Fruit fly (Drosophila melanogaster) whole organism, embryonic: ENCODE data around the gene CG14961.

Experiments used
- Antp ChIP-seq: fragments of 200-800 bp; sonication (Bioruptor generic); optimal IDR thresholded peaks from 3 replicates; lab custom pipeline; 2016; ENCODE audit warnings: missing biosample characterization, missing genetic modification characterization
- Blimp-1 ChIP-seq: fragments of 200-800 bp; sonication (Bioruptor generic); optimal IDR thresholded peaks from 3 replicates; lab custom pipeline; 2018; ENCODE audit warnings: missing biosample characterization, missing genetic modification characterization, mild to moderate bottlenecking, moderate library complexity, missing genetic modification reagents
- CG11093 ChIP-seq: fragments of 200-800 bp; sonication (Bioruptor generic); IDR thresholded peaks from 3 replicates; pipeline ENCODE4 v1.3.6; 2022; ENCODE audit warnings: missing biosample characterization, missing genetic modification characterization
- CG12104 ChIP-seq: fragments of 200-800 bp; sonication (Bioruptor generic); optimal IDR thresholded peaks from 3 replicates; lab custom pipeline; 2016; ENCODE audit warnings: missing biosample characterization, missing genetic modification characterization
- CG12659 ChIP-seq: fragments of 200-800 bp; sonication (Bioruptor generic); optimal IDR thresholded peaks from 3 replicates; lab custom pipeline; 2017; ENCODE audit warnings: mild to moderate bottlenecking, missing biosample characterization, missing genetic modification reagents, missing genetic modification characterization
- CG12942 ChIP-seq: fragments of 200-800 bp; sonication (Bioruptor generic); optimal IDR thresholded peaks from 3 replicates; lab custom pipeline; 2016; ENCODE audit warnings: missing biosample characterization, missing genetic modification characterization
- CG13123 ChIP-seq: fragments of 200-800 bp; sonication (Bioruptor generic); optimal IDR thresholded peaks from 2 replicates; lab custom pipeline; 2016; ENCODE audit warnings: missing biosample characterization, missing genetic modification characterization
- CG15073 ChIP-seq: fragments of 200-800 bp; sonication (Bioruptor generic); optimal IDR thresholded peaks from 2 replicates; lab custom pipeline; 2016; ENCODE audit warnings: missing biosample characterization, missing genetic modification characterization
- CG16863 ChIP-seq: fragments of 200-800 bp; sonication (Bioruptor generic); optimal IDR thresholded peaks from 3 replicates; lab custom pipeline; 2016; ENCODE audit warnings: missing biosample characterization, missing genetic modification characterization
- CG18011 ChIP-seq: fragments of 200-800 bp; sonication (Bioruptor generic); optimal IDR thresholded peaks from 2 replicates; lab custom pipeline; 2017; ENCODE audit warnings: missing biosample characterization, missing genetic modification characterization, mild to moderate bottlenecking, moderate library complexity, missing genotype
- CG18619 ChIP-seq: fragments of 200-800 bp; sonication (Bioruptor generic); optimal IDR thresholded peaks from 3 replicates; lab custom pipeline; 2017; ENCODE audit warnings: missing biosample characterization, mild to moderate bottlenecking, missing genetic modification characterization
- CG30431 ChIP-seq: fragments of 200-800 bp; sonication (Bioruptor generic); optimal IDR thresholded peaks from 2 replicates; lab custom pipeline; 2017; ENCODE audit warnings: missing biosample characterization, missing genetic modification characterization
- CG3995 ChIP-seq: fragments of 200-800 bp; sonication (Bioruptor generic); optimal IDR thresholded peaks from 3 replicates; lab custom pipeline; 2016; ENCODE audit warnings: missing biosample characterization, missing genetic modification characterization
- CG4730 ChIP-seq: fragments of 200-800 bp; sonication (Bioruptor generic); IDR thresholded peaks from 2 replicates; pipeline ENCODE4 v1.3.6; 2022; ENCODE audit warnings: missing biosample characterization, missing genetic modification characterization
- CG4854 ChIP-seq: fragments of 200-800 bp; sonication (Bioruptor generic); optimal IDR thresholded peaks from 2 replicates; lab custom pipeline; 2016; ENCODE audit warnings: missing biosample characterization, missing genetic modification characterization, inconsistent platforms
- CG6654 ChIP-seq: fragments of 200-800 bp; sonication (Bioruptor generic); optimal IDR thresholded peaks from 2 replicates; lab custom pipeline; 2017; ENCODE audit warnings: missing biosample characterization, mild to moderate bottlenecking, missing genetic modification characterization
- CG8281 ChIP-seq: fragments of 200-800 bp; sonication (Bioruptor generic); optimal IDR thresholded peaks from 2 replicates; lab custom pipeline; 2018; ENCODE audit warnings: missing biosample characterization, mild to moderate bottlenecking, missing genetic modification characterization, moderate library complexity
- CG8478 ChIP-seq: fragments of >200 bp; optimal IDR thresholded peaks from 2 replicates; lab custom pipeline; 2018
- CG8924 ChIP-seq: fragments of 200-800 bp; optimal IDR thresholded peaks from 3 replicates; lab custom pipeline; 2019; ENCODE audit warnings: missing biosample characterization, mild to moderate bottlenecking, missing genetic modification characterization, moderate library complexity
- CG9437 ChIP-seq: fragments of 200-800 bp; sonication (Bioruptor generic); optimal IDR thresholded peaks from 2 replicates; lab custom pipeline; 2018; ENCODE audit warnings: missing biosample characterization, mild to moderate bottlenecking, missing genetic modification characterization
- HHEX ChIP-seq: fragments of 200-800 bp; sonication (Bioruptor generic); optimal IDR thresholded peaks from 3 replicates; lab custom pipeline; 2017; ENCODE audit warnings: missing biosample characterization, mild to moderate bottlenecking, missing genetic modification characterization, missing genetic modification reagents
- HLH54F ChIP-seq: fragments of 200-800 bp; sonication (Bioruptor generic); optimal IDR thresholded peaks from 3 replicates; lab custom pipeline; 2016; ENCODE audit warnings: missing biosample characterization, missing genetic modification characterization
- Hr51 ChIP-seq, 2 experiments: fragments of 200-800 bp; sonication (Bioruptor generic); optimal IDR thresholded peaks; 2 replicates in 1 of 2; 3 replicates in 1 of 2; lab custom pipeline; 2016 to 2018; ENCODE audit warnings: missing biosample characterization in 2 of 2, missing genetic modification characterization in 2 of 2, mild to moderate bottlenecking in 1 of 2, moderate library complexity in 1 of 2
- Jarid2 ChIP-seq: fragments of 200-800 bp; sonication (Bioruptor generic); optimal IDR thresholded peaks from 3 replicates; lab custom pipeline; 2017; ENCODE audit warnings: mild to moderate bottlenecking, missing biosample characterization, missing genetic modification reagents, missing genetic modification characterization
- Mrtf ChIP-seq: fragments of 200-800 bp; sonication (Bioruptor generic); IDR thresholded peaks from 3 replicates; pipeline ENCODE4 v1.3.6; 2022; ENCODE audit warnings: missing biosample characterization, missing genetic modification characterization
- NC2α ChIP-seq: fragments of 200-800 bp; sonication (Bioruptor generic); optimal IDR thresholded peaks from 2 replicates; lab custom pipeline; 2016; ENCODE audit warnings: missing biosample characterization, missing genetic modification characterization
- Nf-YA ChIP-seq: fragments of 200-800 bp; sonication (Bioruptor generic); IDR thresholded peaks from 2 replicates; pipeline ENCODE4 v1.3.6; 2022; ENCODE audit warnings: missing biosample characterization, missing genetic modification characterization
- Ravus ChIP-seq: fragments of 200-800 bp; sonication (Bioruptor generic); IDR thresholded peaks from 2 replicates; pipeline ENCODE4 v1.3.6; 2022; ENCODE audit warnings: missing biosample characterization, missing genetic modification characterization
- Sry-β ChIP-seq: fragments of 200-800 bp; sonication (Bioruptor generic); optimal IDR thresholded peaks from 2 replicates; lab custom pipeline; 2018; ENCODE audit warnings: missing biosample characterization, mild to moderate bottlenecking, missing genetic modification characterization, moderate library complexity
- Sry-δ ChIP-seq: fragments of 200-800 bp; sonication (Bioruptor generic); optimal IDR thresholded peaks from 2 replicates; lab custom pipeline; 2016; ENCODE audit warnings: missing biosample characterization, missing genetic modification characterization
- YL-1 ChIP-seq: fragments of 200-800 bp; sonication (Bioruptor generic); optimal IDR thresholded peaks from 3 replicates; lab custom pipeline; 2017; ENCODE audit warnings: missing biosample characterization, mild to moderate bottlenecking, missing genetic modification characterization
- ase ChIP-seq: fragments of 200-800 bp; sonication (Bioruptor generic); IDR thresholded peaks from 3 replicates; pipeline ENCODE4 v1.3.6; 2022; ENCODE audit warnings: missing biosample characterization, missing genetic modification characterization
- chinmo ChIP-seq: fragments of 200-800 bp; sonication (Bioruptor generic); IDR thresholded peaks from 4 replicates; pipeline ENCODE4 v1.3.6; 2022; ENCODE audit warnings: missing biosample characterization, missing genetic modification characterization; ENCODE audit not compliant: partially characterized antibody
- corto ChIP-seq: fragments of 200-800 bp; sonication (Bioruptor generic); optimal IDR thresholded peaks from 2 replicates; lab custom pipeline; 2016; ENCODE audit warnings: missing biosample characterization, mild to moderate bottlenecking, missing genetic modification characterization, moderate library complexity
- dimm ChIP-seq: fragments of 200-800 bp; sonication (Bioruptor generic); IDR thresholded peaks from 2 replicates; pipeline ENCODE4 v1.3.6; 2022; ENCODE audit warnings: missing biosample characterization, missing genetic modification characterization
- dmrt11E ChIP-seq: fragments of 200-800 bp; sonication (Bioruptor generic); optimal IDR thresholded peaks from 3 replicates; lab custom pipeline; 2018; ENCODE audit warnings: missing biosample characterization, mild to moderate bottlenecking, missing genetic modification characterization, moderate library complexity
- gce ChIP-seq: fragments of 200-800 bp; sonication (Bioruptor generic); IDR thresholded peaks from 3 replicates; pipeline ENCODE4 v1.3.6; 2022; ENCODE audit warnings: missing biosample characterization, missing genetic modification characterization
- gcm ChIP-seq: fragments of 200-800 bp; sonication (Bioruptor generic); optimal IDR thresholded peaks from 2 replicates; lab custom pipeline; 2019; ENCODE audit warnings: missing biosample characterization, mild to moderate bottlenecking, missing genetic modification characterization, moderate library complexity
- gsb ChIP-seq: fragments of 200-800 bp; sonication (Bioruptor generic); IDR thresholded peaks from 2 replicates; pipeline ENCODE4 v1.3.6; 2022; ENCODE audit warnings: missing biosample characterization, missing genetic modification characterization
- hbn ChIP-seq: fragments of 200-800 bp; sonication (Bioruptor generic); IDR thresholded peaks from 2 replicates; pipeline ENCODE4 v1.3.6; 2022; ENCODE audit warnings: missing biosample characterization, missing genetic modification characterization; ENCODE audit not compliant: partially characterized antibody
- inv ChIP-seq: fragments of 200-800 bp; sonication (Bioruptor generic); IDR thresholded peaks from 2 replicates; pipeline ENCODE4 v1.3.6; 2022; ENCODE audit warnings: missing biosample characterization, missing genetic modification characterization; ENCODE audit not compliant: partially characterized antibody
- kay ChIP-seq: fragments of 200-800 bp; sonication (Bioruptor generic); optimal IDR thresholded peaks from 2 replicates; lab custom pipeline; 2016; ENCODE audit warnings: missing biosample characterization, missing genetic modification characterization
- knrl ChIP-seq: fragments of 200-800 bp; sonication (Bioruptor generic); IDR thresholded peaks from 3 replicates; pipeline ENCODE4 v1.3.6; 2022; ENCODE audit warnings: missing biosample characterization, missing genetic modification characterization; ENCODE audit not compliant: partially characterized antibody
- sc ChIP-seq, 3 experiments: fragments of >200 bp in 2 of 3; fragments of 200-800 bp in 1 of 3; sonication (Bioruptor generic) in 1 of 3; optimal IDR thresholded peaks; 2 replicates in 2 of 3; 3 replicates in 1 of 3; lab custom pipeline; 2017; ENCODE audit warnings: mild to moderate bottlenecking in 1 of 3, missing biosample characterization in 1 of 3, missing genetic modification characterization in 1 of 3, missing genetic modification reagents in 1 of 3
- sd ChIP-seq: fragments of 200-800 bp; sonication (Bioruptor generic); optimal IDR thresholded peaks from 3 replicates; lab custom pipeline; 2018; ENCODE audit warnings: missing biosample characterization, mild to moderate bottlenecking, missing genetic modification characterization, moderate library complexity
- slp2 ChIP-seq: fragments of 200-800 bp; sonication (Bioruptor generic); optimal IDR thresholded peaks from 2 replicates; lab custom pipeline; 2016; ENCODE audit warnings: missing biosample characterization, missing genetic modification characterization
- sr ChIP-seq: fragments of 200-800 bp; sonication (Bioruptor generic); IDR thresholded peaks from 3 replicates; pipeline ENCODE4 v1.3.6; 2022; ENCODE audit warnings: missing biosample characterization, missing genetic modification characterization
- wdn ChIP-seq: fragments of 200-800 bp; sonication (Bioruptor generic); IDR thresholded peaks from 2 replicates; pipeline ENCODE4 v1.3.6; 2022; ENCODE audit warnings: missing biosample characterization, missing genetic modification characterization
- zen ChIP-seq: fragments of 200-800 bp; sonication (Bioruptor generic); optimal IDR thresholded peaks from 3 replicates; lab custom pipeline; 2018; ENCODE audit warnings: missing biosample characterization, mild to moderate bottlenecking, missing genetic modification characterization, moderate library complexity
- zf30C ChIP-seq: fragments of 200-800 bp; sonication (Bioruptor generic); optimal IDR thresholded peaks from 3 replicates; lab custom pipeline; 2018; ENCODE audit warnings: missing biosample characterization, mild to moderate bottlenecking, missing genetic modification characterization

Gene CG14961

DNA sequence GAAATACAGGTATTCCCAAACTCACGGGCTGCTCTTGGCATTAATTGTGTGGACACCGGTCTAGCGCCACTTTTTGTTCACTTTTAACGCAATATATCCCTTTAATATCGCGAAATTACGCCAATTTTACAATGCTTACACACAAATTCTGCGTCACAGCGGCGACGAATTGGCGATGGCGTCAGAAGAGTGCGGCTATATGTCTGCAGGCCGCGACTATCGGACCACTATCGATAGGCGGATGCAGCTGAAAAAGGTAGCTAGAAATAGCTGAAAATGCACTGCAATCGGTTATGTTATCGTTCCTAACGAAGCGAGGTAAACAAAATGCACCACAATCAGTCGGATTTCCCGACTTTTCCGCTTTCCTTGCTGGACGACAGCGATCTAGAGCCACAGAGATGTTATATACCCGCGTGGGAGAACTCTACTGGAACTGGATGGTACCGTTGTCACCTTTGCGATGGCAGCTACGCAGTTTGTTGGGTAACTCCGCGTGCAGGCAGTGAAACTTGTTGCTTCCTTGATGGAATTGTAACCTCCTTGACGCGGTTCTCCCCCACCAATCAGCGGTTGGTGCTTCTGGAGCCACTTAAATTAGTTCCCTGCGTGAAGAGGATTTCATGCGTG, 44.2 kb downstream of the CG14961 start, which contains the start of the genes Ythdc1 and CG12010 (continued):
- TF ChIP-seq CG8924 (tag; lab: Kevin White, UChicago) (no peak), CG15073 (GFP tag; lab: Kevin White, UChicago) (no peak), Mrtf (no peak), NC2α (GFP tag; lab: Kevin White, UChicago) (no peak), CG3995 (GFP tag; lab: Kevin White, UChicago) (peak; percentile 68), dimm (GFP tag; lab: Robert Waterston, UW) (no peak), CG8281 (tag; lab: Kevin White, UChicago) (no peak), corto (no peak), CG4730 (GFP tag; lab: Robert Waterston, UW) (no peak), Nf-YA (no peak), Blimp-1 (GFP tag; lab: Kevin White, UChicago) (no peak), Sry-δ (peak; percentile 82), knrl (peak; percentile 82), CG6654 (GFP tag; lab: Kevin White, UChicago) (no peak), dmrt11E (tag; lab: Kevin White, UChicago) (no peak), ase (no peak), slp2 (GFP tag; lab: Kevin White, UChicago) (no peak), CG12659 (GFP tag; lab: Kevin White, UChicago) (no peak), Sry-β (GFP tag; lab: Kevin White, UChicago) (peak; percentile 83), gcm (GFP tag; lab: Kevin White, UChicago) (no peak), chinmo (GFP tag; lab: Robert Waterston, UW) (peak; percentile 95), CG30431 (no peak), inv (GFP tag; lab: Robert Waterston, UW) (peak; percentile 84), CG16863 (GFP tag; lab: Kevin White, UChicago) (no peak), zf30C (GFP tag; lab: Kevin White, UChicago) (peak; percentile 49), Hr51 (GFP tag; optimal IDR thresholded peaks at IDR 0.05; lab: Kevin White, UChicago) (no peak), CG12104 (no peak), kay (GFP tag; lab: Kevin White, UChicago) (peak; percentile 78), CG18619 (GFP tag; lab: Kevin White, UChicago) (peak; percentile 10), YL-1 (GFP tag; lab: Kevin White, UChicago) (peak; percentile 99), wdn (GFP tag; lab: Robert Waterston, UW) (no peak), HLH54F (GFP tag; lab: Kevin White, UChicago) (no peak), gce (GFP tag; lab: Robert Waterston, UW) (no peak), Antp (GFP tag; lab: Kevin White, UChicago) (no peak), sd (tag; lab: Kevin White, UChicago) (no peak), Jarid2 (GFP tag; lab: Kevin White, UChicago) (no peak), Ravus (GFP tag; lab: Robert Waterston, UW) (no peak), CG4854 (GFP tag; lab: Kevin White, UChicago) (no peak), CG11093 (no peak), CG12942 (GFP tag; lab: Kevin White, UChicago) (no peak), CG13123 (GFP tag; lab: Kevin White, UChicago) (no peak), zen (tag; lab: Kevin White, UChicago) (peak; percentile 2), CG18011 (GFP tag; lab: Kevin White, UChicago) (no peak), hbn (peak; percentile 75), HHEX (GFP tag; lab: Kevin White, UChicago) (no peak), gsb (GFP tag; lab: Robert Waterston, UW) (no peak), CG8478 (lab: Kevin White, UChicago) (peak; percentile 79), sr (GFP tag; lab: Robert Waterston, UW) (no peak; the same call in 1 of the 3 replicates), CG9437 (no peak), sc (optimal IDR thresholded peaks at IDR 0.05; lab: Kevin White, UChicago) (no peak), sc (GFP tag; optimal IDR thresholded peaks at IDR 0.05; lab: Kevin White, UChicago) (no peak)
